Fruit fly (Drosophila melanogaster): ENCODE measurements around the gene CG5861.

The CG5861 gene

DNA sequence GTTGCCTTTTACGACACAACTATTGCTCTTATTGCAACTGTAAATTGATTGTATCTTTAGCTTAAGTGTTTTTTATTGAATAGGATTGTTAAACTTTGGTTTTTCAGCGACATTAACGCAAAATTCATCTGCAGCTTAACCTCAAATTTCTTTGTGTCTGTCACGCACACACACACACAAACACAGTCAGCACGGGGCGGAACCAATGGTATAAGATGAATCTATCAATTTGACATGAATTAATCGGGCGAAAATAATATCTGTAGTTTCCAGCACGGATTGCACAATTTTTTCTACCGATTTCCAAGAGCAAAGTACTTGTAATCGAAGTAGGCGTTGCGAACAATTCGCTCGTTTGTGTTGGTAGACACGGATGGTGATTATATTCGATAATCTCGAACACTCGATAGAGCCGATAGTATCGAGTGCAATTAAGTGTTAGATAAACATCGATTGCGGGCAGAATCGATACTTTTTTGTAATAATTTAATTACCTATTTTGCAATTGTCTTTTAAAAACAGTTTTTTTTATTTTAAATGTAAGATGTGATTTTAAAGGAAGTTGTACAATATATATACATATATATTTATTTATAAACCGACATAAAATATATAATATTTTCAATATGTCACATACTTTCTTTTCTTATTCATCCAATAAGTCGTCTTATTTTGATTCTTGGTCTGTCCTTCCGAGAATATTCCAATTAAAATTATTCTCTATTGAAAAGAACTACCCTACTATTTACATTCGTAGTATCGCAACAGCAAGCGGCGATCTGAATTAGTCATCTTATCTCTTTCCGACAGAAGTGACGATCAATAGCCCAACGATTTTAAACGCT is 49.6 kb downstream of the CG5861 start, which contains the start of the genes PRL-1 and EndoGI:
TSS of gene PRL-1 (minus strand) at position 380 of the 845 bp plus-strand sequence.
TSS of gene EndoGI (plus strand) at position 462 of the 845 bp plus-strand sequence.
- peak; percentile 88 for TF ChIP-seq noc (tag; optimal IDR thresholded peaks at IDR 0.05)

DNA sequence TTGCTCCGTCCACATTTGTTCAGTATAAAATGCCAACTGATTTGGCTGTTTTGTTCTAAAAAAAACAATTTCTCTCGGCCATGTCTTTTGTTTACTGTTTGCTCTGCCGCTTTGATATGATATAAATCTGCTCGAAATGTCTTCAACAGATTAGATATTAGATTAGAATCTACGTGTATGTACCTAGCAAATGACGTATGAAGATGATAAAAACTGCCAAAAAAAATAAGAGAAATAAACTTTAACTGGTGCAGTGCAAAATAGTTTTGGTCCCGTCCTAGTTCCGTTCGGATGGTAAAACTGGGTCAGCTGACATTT is 51.0 kb downstream of the CG5861 start:
- no peak for TF ChIP-seq noc (tag; optimal IDR thresholded peaks at IDR 0.05)
